Fruit fly (Drosophila melanogaster) whole organism, embryonic: ENCODE results near the gene Syx13.
A peak's percentile ranks its signal among the peaks of the same experiment; 100 is the strongest.

Experiments used
- Abd-B ChIP-seq: fragments of 200-800 bp; sonication (Bioruptor generic); optimal IDR thresholded peaks from 2 replicates; lab custom pipeline; 2018; ENCODE audit warnings: missing biosample characterization, mild to moderate bottlenecking, missing genetic modification characterization, moderate library complexity
- Blimp-1 ChIP-seq: fragments of 200-800 bp; sonication (Bioruptor generic); optimal IDR thresholded peaks from 3 replicates; lab custom pipeline; 2018; ENCODE audit warnings: missing biosample characterization, missing genetic modification characterization, mild to moderate bottlenecking, moderate library complexity, missing genetic modification reagents
- CG10959 ChIP-seq: fragments of 200-800 bp; sonication (Bioruptor generic); IDR thresholded peaks from 2 replicates; pipeline ENCODE4 v1.3.6; 2022; ENCODE audit warnings: missing biosample characterization, missing genetic modification characterization
- CG12155 ChIP-seq: fragments of 200-800 bp; sonication (Bioruptor generic); optimal IDR thresholded peaks from 3 replicates; lab custom pipeline; 2016; ENCODE audit warnings: missing biosample characterization, missing genetic modification characterization
- CG13287 ChIP-seq: fragments of 200-800 bp; sonication (Bioruptor generic); IDR thresholded peaks from 2 replicates; pipeline ENCODE4 v1.3.6; 2022; ENCODE audit warnings: missing biosample characterization, missing genetic modification characterization; ENCODE audit not compliant: partially characterized antibody
- CG13424 ChIP-seq: fragments of 200-800 bp; sonication (Bioruptor generic); optimal IDR thresholded peaks from 2 replicates; lab custom pipeline; 2019; ENCODE audit warnings: missing biosample characterization, mild to moderate bottlenecking, missing genetic modification characterization, moderate library complexity
- CG33557 ChIP-seq: fragments of 200-800 bp; sonication (Bioruptor generic); optimal IDR thresholded peaks from 2 replicates; lab custom pipeline; 2019; ENCODE audit warnings: missing biosample characterization, mild to moderate bottlenecking, missing genetic modification characterization, moderate library complexity
- CG4404 ChIP-seq: fragments of 200-800 bp; sonication (Bioruptor generic); IDR thresholded peaks from 2 replicates; pipeline ENCODE4 v1.3.6; 2022; ENCODE audit warnings: missing biosample characterization, missing genetic modification characterization
- CG5180 ChIP-seq: fragments of 200-800 bp; sonication (Bioruptor generic); optimal IDR thresholded peaks from 3 replicates; lab custom pipeline; 2017; ENCODE audit warnings: missing biosample characterization, missing genetic modification characterization, mild to moderate bottlenecking, moderate library complexity, missing genetic modification reagents
- CG6791 ChIP-seq: fragments of 200-800 bp; sonication (Bioruptor generic); IDR thresholded peaks from 3 replicates; pipeline ENCODE4 v1.3.6; 2022; ENCODE audit warnings: missing biosample characterization, missing genetic modification characterization; ENCODE audit not compliant: partially characterized antibody
- CG7271 ChIP-seq: fragments of 200-800 bp; sonication (Bioruptor generic); optimal IDR thresholded peaks from 2 replicates; lab custom pipeline; 2018; ENCODE audit warnings: missing biosample characterization, mild to moderate bottlenecking, missing genetic modification characterization, moderate library complexity
- CG8944 ChIP-seq: fragments of 200-800 bp; sonication (Bioruptor generic); optimal IDR thresholded peaks from 3 replicates; lab custom pipeline; 2016; ENCODE audit warnings: missing biosample characterization, missing genetic modification characterization
- Dek ChIP-seq: fragments of 200-800 bp; sonication (Bioruptor generic); optimal IDR thresholded peaks from 3 replicates; lab custom pipeline; 2019; ENCODE audit warnings: missing biosample characterization, mild to moderate bottlenecking, missing genetic modification characterization, moderate library complexity
- Doc3 ChIP-seq: fragments of 200-800 bp; sonication (Bioruptor generic); IDR thresholded peaks from 3 replicates; pipeline ENCODE4 v1.3.6; 2022; ENCODE audit warnings: missing biosample characterization, missing genetic modification characterization; ENCODE audit not compliant: partially characterized antibody
- Drgx ChIP-seq: fragments of 200-800 bp; sonication (Bioruptor generic); IDR thresholded peaks from 2 replicates; pipeline ENCODE4 v1.3.6; 2022; ENCODE audit warnings: missing biosample characterization, missing genetic modification characterization
- Ets65A ChIP-seq: fragments of 200-800 bp; sonication (Bioruptor generic); peaks from one replicate; lab custom pipeline; 2016; ENCODE audit warnings: missing biosample characterization, missing genetic modification characterization
- Myb ChIP-seq: fragments of 200-800 bp; sonication (Bioruptor generic); optimal IDR thresholded peaks from 2 replicates; lab custom pipeline; 2016; ENCODE audit warnings: missing biosample characterization, missing genetic modification characterization
- Rx ChIP-seq: fragments of 200-800 bp; sonication (Bioruptor generic); IDR thresholded peaks from 2 replicates; pipeline ENCODE4 v1.3.6; 2022; ENCODE audit warnings: missing biosample characterization, missing genetic modification characterization
- Six4 ChIP-seq: fragments of 200-800 bp; sonication (Bioruptor generic); optimal IDR thresholded peaks from 2 replicates; lab custom pipeline; 2016; ENCODE audit warnings: missing biosample characterization, missing genetic modification characterization
- Taf1 ChIP-seq: fragments of 200-800 bp; sonication (Bioruptor generic); IDR thresholded peaks from 2 replicates; pipeline ENCODE4 v1.3.6; 2022; ENCODE audit warnings: missing biosample characterization, missing genetic modification characterization
- ash1 ChIP-seq: fragments of 200-800 bp; sonication (Bioruptor generic); optimal IDR thresholded peaks from 2 replicates; lab custom pipeline; 2018; ENCODE audit warnings: missing biosample characterization, mild to moderate bottlenecking, missing genetic modification characterization
- bigmax ChIP-seq: fragments of 200-800 bp; sonication (Bioruptor generic); optimal IDR thresholded peaks from 2 replicates; lab custom pipeline; 2018; ENCODE audit warnings: missing biosample characterization, mild to moderate bottlenecking, missing genetic modification characterization
- dpn ChIP-seq, 2 experiments: fragments of 200-800 bp; sonication (Bioruptor generic); optimal IDR thresholded peaks; 3 replicates each; lab custom pipeline; 2016; ENCODE audit warnings: missing biosample characterization in 2 of 2, missing genetic modification characterization in 2 of 2
- en ChIP-seq: fragments of 200-800 bp; sonication (Bioruptor generic); optimal IDR thresholded peaks from 2 replicates; lab custom pipeline; 2016; ENCODE audit warnings: missing biosample characterization, missing genetic modification characterization
- grau ChIP-seq: fragments of 200-800 bp; optimal IDR thresholded peaks from 3 replicates; lab custom pipeline; 2019; ENCODE audit warnings: missing biosample characterization, mild to moderate bottlenecking, missing genetic modification characterization, moderate library complexity
- gt ChIP-seq: fragments of 200-800 bp; sonication (Bioruptor generic); IDR thresholded peaks from 2 replicates; pipeline ENCODE4 v1.3.6; 2022; ENCODE audit warnings: missing biosample characterization, missing genetic modification characterization
- ham ChIP-seq: fragments of 200-800 bp; sonication (Bioruptor generic); IDR thresholded peaks from 2 replicates; pipeline ENCODE4 v1.3.6; 2022; ENCODE audit warnings: missing biosample characterization, missing genetic modification characterization
- hkb ChIP-seq, 2 experiments: fragments of 200-800 bp in 1 of 2; fragments of >200 bp in 1 of 2; sonication (Bioruptor generic) in 1 of 2; IDR thresholded peaks in 1 of 2; optimal IDR thresholded peaks in 1 of 2; 2 replicates each; pipeline versions ENCODE4 v1.3.6 to Lab custom; 2017 to 2022; ENCODE audit warnings: missing biosample characterization in 1 of 2, missing genetic modification characterization in 1 of 2
- lov ChIP-seq, 2 experiments: fragments of 200-800 bp in 1 of 2; fragments of >200 bp in 1 of 2; sonication (Bioruptor generic) in 1 of 2; IDR thresholded peaks in 1 of 2; optimal IDR thresholded peaks in 1 of 2; 2 replicates in 1 of 2; 3 replicates in 1 of 2; pipeline versions ENCODE4 v1.3.6 to Lab custom; 2017 to 2022; ENCODE audit warnings: missing biosample characterization in 1 of 2, missing genetic modification characterization in 1 of 2
- maf-S ChIP-seq: fragments of 200-800 bp; sonication (Bioruptor generic); optimal IDR thresholded peaks from 2 replicates; lab custom pipeline; 2016; ENCODE audit warnings: missing biosample characterization, missing genetic modification characterization
- p53 ChIP-seq: fragments of 200-800 bp; sonication (Bioruptor generic); optimal IDR thresholded peaks from 2 replicates; lab custom pipeline; 2016; ENCODE audit warnings: missing biosample characterization, missing genetic modification characterization
- pfk ChIP-seq: fragments of 200-800 bp; sonication (Bioruptor generic); optimal IDR thresholded peaks from 2 replicates; lab custom pipeline; 2018; ENCODE audit warnings: missing biosample characterization, mild to moderate bottlenecking, missing genetic modification characterization, moderate library complexity
- pros ChIP-seq: fragments of 200-800 bp; sonication (Bioruptor generic); optimal IDR thresholded peaks from 3 replicates; lab custom pipeline; 2019; ENCODE audit warnings: missing biosample characterization, mild to moderate bottlenecking, missing genetic modification characterization, moderate library complexity
- rib ChIP-seq: fragments of 200-800 bp; sonication (Bioruptor generic); IDR thresholded peaks from 2 replicates; pipeline ENCODE4 v1.3.6; 2022; ENCODE audit warnings: missing biosample characterization, missing genetic modification characterization
- salm ChIP-seq: fragments of 200-800 bp; sonication (Bioruptor generic); optimal IDR thresholded peaks from 2 replicates; lab custom pipeline; 2018; ENCODE audit warnings: missing biosample characterization, mild to moderate bottlenecking, missing genetic modification characterization
- sd ChIP-seq: fragments of 200-800 bp; sonication (Bioruptor generic); optimal IDR thresholded peaks from 3 replicates; lab custom pipeline; 2018; ENCODE audit warnings: missing biosample characterization, mild to moderate bottlenecking, missing genetic modification characterization, moderate library complexity
- sens ChIP-seq: fragments of 200-800 bp; sonication (Bioruptor generic); peaks from one replicate; lab custom pipeline; 2016; ENCODE audit warnings: missing biosample characterization, missing genetic modification characterization
- slou ChIP-seq: fragments of 200-800 bp; sonication (Bioruptor generic); optimal IDR thresholded peaks from 3 replicates; lab custom pipeline; 2016; ENCODE audit warnings: missing biosample characterization, missing genetic modification characterization
- tup ChIP-seq: fragments of 200-800 bp; sonication (Bioruptor generic); optimal IDR thresholded peaks from 2 replicates; lab custom pipeline; 2016; ENCODE audit warnings: missing biosample characterization, mild to moderate bottlenecking, missing genetic modification characterization, moderate library complexity

Syx13 gene

dm6 chr3L:13033361-13033760 is 10.9 kb upstream of the Syx13 start (continued):
- TF ChIP-seq lov (optimal IDR thresholded peaks at IDR 0.05; lab: Kevin White, UChicago) (no peak), lov (GFP tag; IDR thresholded peaks at IDR 0.05; lab: Robert Waterston, UW) (no peak), Rx (GFP tag; lab: Robert Waterston, UW) (no peak), pfk (GFP tag; lab: Kevin White, UChicago) (no peak), bigmax (no peak), Abd-B (GFP tag; lab: Kevin White, UChicago) (no peak), grau (tag; lab: Kevin White, UChicago) (no peak), dpn (GFP tag; optimal IDR thresholded peaks at IDR 0.05; lab: Kevin White, UChicago) (no peak), sens (GFP tag; lab: Kevin White, UChicago) (peak; percentile 73), CG4404 (GFP tag; lab: Robert Waterston, UW) (no peak), en (GFP tag; lab: Kevin White, UChicago) (no peak), Blimp-1 (GFP tag; lab: Kevin White, UChicago) (peak; percentile 89), CG12155 (no peak), sd (no peak), CG33557 (GFP tag; lab: Kevin White, UChicago) (no peak), Ets65A (GFP tag; lab: Kevin White, UChicago) (peak; percentile 4), CG5180 (no peak), p53 (GFP tag; lab: Kevin White, UChicago) (no peak), CG13424 (tag; lab: Kevin White, UChicago) (no peak), CG10959 (GFP tag; lab: Robert Waterston, UW) (no peak), ash1 (no peak), Drgx (GFP tag; lab: Robert Waterston, UW) (no peak), rib (GFP tag; lab: Robert Waterston, UW) (no peak), hkb (optimal IDR thresholded peaks at IDR 0.05; lab: Kevin White, UChicago) (no peak), hkb (GFP tag; IDR thresholded peaks at IDR 0.05; lab: Robert Waterston, UW) (no peak), salm (tag; lab: Kevin White, UChicago) (no peak), CG13287 (GFP tag; lab: Robert Waterston, UW) (no peak), Myb (GFP tag; lab: Kevin White, UChicago) (no peak), maf-S (GFP tag; lab: Kevin White, UChicago) (no peak), CG7271 (tag; lab: Kevin White, UChicago) (no peak), gt (GFP tag; lab: Robert Waterston, UW) (no peak), Doc3 (GFP tag; lab: Robert Waterston, UW) (no peak), Six4 (GFP tag; lab: Kevin White, UChicago) (no peak), pros (GFP tag; lab: Kevin White, UChicago) (no peak), slou (GFP tag; lab: Kevin White, UChicago) (no peak), Dek (tag; lab: Kevin White, UChicago) (no peak), tup (GFP tag; lab: Kevin White, UChicago) (no peak), ham (GFP tag; lab: Robert Waterston, UW) (no peak), CG8944 (GFP tag; lab: Kevin White, UChicago) (no peak), Taf1 (GFP tag; lab: Robert Waterston, UW) (no peak), CG6791 (0 out of 3 replicates have a peak, but pooled peaks have one; percentile 24)
